Worm (Caenorhabditis elegans) whole organism, L2 larva: Measurements from ENCODE around the gene W06D11.3.

ENCODE experiments used
- Y55F3AM.14 ChIP-seq: fragments of 200-800 bp; sonication (Bioruptor generic); optimal IDR thresholded peaks from 2 replicates; lab custom pipeline; 2018; ENCODE audit warnings: mild to moderate bottlenecking, missing genetic modification characterization, missing compliant biosample characterization
- elt-3 ChIP-seq: sonication (generic microtip); optimal IDR thresholded peaks from 2 replicates; lab custom pipeline; 2017; ENCODE audit warnings: missing biosample characterization, missing genetic modification characterization
- nhr-77 ChIP-seq: fragments of 150-350 bp; optimal IDR thresholded peaks from 2 replicates; lab custom pipeline; 2014; ENCODE audit warnings: missing biosample characterization, missing genetic modification characterization
- sem-4 ChIP-seq: fragments of 150-350 bp; optimal IDR thresholded peaks from 2 replicates; lab custom pipeline; 2014; ENCODE audit warnings: missing biosample characterization, missing genetic modification reagents, missing genetic modification characterization

- no peak for TF ChIP-seq elt-3 (tag; lab: Kevin White, UChicago)
- no peak for TF ChIP-seq Y55F3AM.14 (GFP tag; lab: Kevin White, UChicago)
- no peak for TF ChIP-seq nhr-77 (tag; lab: Kevin White, UChicago)
- no peak for TF ChIP-seq sem-4 (tag; lab: Kevin White, UChicago)
Observed at ce11 chrX:12260381-12260931, 38.0 kb upstream of the W06D11.3 start, which contains the start of gene E01G6.1.
